Fruit fly (Drosophila melanogaster) whole organism, embryonic: Measurements from ENCODE around the gene CG5687.

Experiments
- Aef1 ChIP-seq: fragments of 200-800 bp; sonication (Bioruptor generic); IDR thresholded peaks from 3 replicates; pipeline ENCODE4 v1.3.6; 2022; ENCODE audit warnings: missing biosample characterization, missing genetic modification characterization
- B-H2 ChIP-seq: fragments of 200-800 bp; sonication (Bioruptor generic); optimal IDR thresholded peaks from 2 replicates; lab custom pipeline; 2018; ENCODE audit warnings: missing biosample characterization, mild to moderate bottlenecking, missing genetic modification characterization
- CG10321 ChIP-seq: fragments of 200-800 bp; sonication (Bioruptor generic); IDR thresholded peaks from 2 replicates; pipeline ENCODE4 v1.3.6; 2022; ENCODE audit warnings: missing biosample characterization, missing genetic modification characterization
- CG10543 ChIP-seq: fragments of 200-800 bp; sonication (Bioruptor generic); optimal IDR thresholded peaks from 3 replicates; lab custom pipeline; 2017; ENCODE audit warnings: missing biosample characterization, mild to moderate bottlenecking, missing genetic modification characterization, moderate library complexity
- CG10979 ChIP-seq: fragments of 200-800 bp; sonication (Bioruptor generic); optimal IDR thresholded peaks from 2 replicates; lab custom pipeline; 2018; ENCODE audit warnings: missing biosample characterization, mild to moderate bottlenecking, missing genetic modification characterization, moderate library complexity
- CG11695 ChIP-seq: fragments of 200-800 bp; sonication (Bioruptor generic); IDR thresholded peaks from 3 replicates; pipeline ENCODE4 v1.3.6; 2022; ENCODE audit warnings: missing biosample characterization, missing genetic modification characterization
- CG12744 ChIP-seq: fragments of 200-800 bp; sonication (Bioruptor generic); optimal IDR thresholded peaks from 2 replicates; lab custom pipeline; 2016; ENCODE audit warnings: missing biosample characterization, missing genetic modification characterization
- CG14860 ChIP-seq: fragments of 200-800 bp; sonication (Bioruptor generic); IDR thresholded peaks from 3 replicates; pipeline ENCODE4 v1.3.6; 2022; ENCODE audit warnings: missing biosample characterization, missing genetic modification characterization; ENCODE audit not compliant: partially characterized antibody
- CG15011 ChIP-seq: fragments of 200-800 bp; sonication (Bioruptor generic); optimal IDR thresholded peaks from 3 replicates; lab custom pipeline; 2018; ENCODE audit warnings: missing biosample characterization, mild to moderate bottlenecking, missing genetic modification characterization
- CG15601 ChIP-seq: fragments of 200-800 bp; sonication (Bioruptor generic); optimal IDR thresholded peaks from 3 replicates; lab custom pipeline; 2019; ENCODE audit warnings: missing biosample characterization, mild to moderate bottlenecking, missing genetic modification characterization, moderate library complexity
- CG1602 ChIP-seq: fragments of 200-800 bp; sonication (Bioruptor generic); optimal IDR thresholded peaks from 3 replicates; lab custom pipeline; 2016; ENCODE audit warnings: missing biosample characterization, missing genetic modification characterization
- CG17328 ChIP-seq: fragments of 200-800 bp; sonication (Bioruptor generic); IDR thresholded peaks from 2 replicates; pipeline ENCODE4 v1.3.6; 2022; ENCODE audit warnings: missing biosample characterization, missing genetic modification characterization
- CG1792 ChIP-seq: fragments of 200-800 bp; sonication (Bioruptor generic); optimal IDR thresholded peaks from 2 replicates; lab custom pipeline; 2016; ENCODE audit warnings: missing biosample characterization, missing genetic modification characterization
- CG18764 ChIP-seq: fragments of 200-800 bp; sonication (Bioruptor generic); optimal IDR thresholded peaks from 3 replicates; lab custom pipeline; 2016; ENCODE audit warnings: missing biosample characterization, missing genetic modification characterization
- CG32532 ChIP-seq: fragments of 200-800 bp; sonication (Bioruptor generic); IDR thresholded peaks from 2 replicates; pipeline ENCODE4 v1.3.6; 2022; ENCODE audit warnings: missing biosample characterization, missing genetic modification characterization
- CG3281 ChIP-seq: fragments of 200-800 bp; sonication (Bioruptor generic); optimal IDR thresholded peaks from 3 replicates; lab custom pipeline; 2017; ENCODE audit warnings: missing biosample characterization, mild to moderate bottlenecking, missing genetic modification characterization
- CG7372 ChIP-seq: fragments of 200-800 bp; sonication (Bioruptor generic); IDR thresholded peaks from 2 replicates; pipeline ENCODE4 v1.3.6; 2022; ENCODE audit warnings: missing biosample characterization, missing genetic modification characterization
- CG8765 ChIP-seq: fragments of 200-800 bp; sonication (Bioruptor generic); IDR thresholded peaks from 2 replicates; pipeline ENCODE4 v1.3.6; 2022; ENCODE audit warnings: missing biosample characterization, missing genetic modification characterization
- CG8924 ChIP-seq: fragments of 200-800 bp; optimal IDR thresholded peaks from 3 replicates; lab custom pipeline; 2019; ENCODE audit warnings: missing biosample characterization, mild to moderate bottlenecking, missing genetic modification characterization, moderate library complexity
- CG8944 ChIP-seq: fragments of 200-800 bp; sonication (Bioruptor generic); optimal IDR thresholded peaks from 3 replicates; lab custom pipeline; 2016; ENCODE audit warnings: missing biosample characterization, missing genetic modification characterization
- Ets65A ChIP-seq: fragments of 200-800 bp; sonication (Bioruptor generic); peaks from one replicate; lab custom pipeline; 2016; ENCODE audit warnings: missing biosample characterization, missing genetic modification characterization
- H2.0 ChIP-seq: fragments of 200-800 bp; sonication (Bioruptor generic); IDR thresholded peaks from 2 replicates; pipeline ENCODE4 v1.3.6; 2022; ENCODE audit warnings: missing biosample characterization, missing genetic modification characterization
- HLH3B ChIP-seq: fragments of 200-800 bp; sonication (Bioruptor generic); IDR thresholded peaks from 2 replicates; pipeline ENCODE4 v1.3.6; 2022; ENCODE audit warnings: missing biosample characterization, missing genetic modification characterization
- HmgZ ChIP-seq: fragments of 200-800 bp; sonication (Bioruptor generic); optimal IDR thresholded peaks from 2 replicates; lab custom pipeline; 2018; ENCODE audit warnings: missing biosample characterization, mild to moderate bottlenecking, missing genetic modification characterization
- Kr ChIP-seq: fragments of 200-800 bp; sonication (Bioruptor generic); optimal IDR thresholded peaks from 2 replicates; lab custom pipeline; 2017; ENCODE audit warnings: missing biosample characterization, mild to moderate bottlenecking, missing genetic modification characterization
- MBD-R2 ChIP-seq: fragments of 200-800 bp; sonication (Bioruptor generic); IDR thresholded peaks from 2 replicates; pipeline ENCODE4 v1.3.6; 2022; ENCODE audit warnings: missing biosample characterization, missing genetic modification characterization
- PHDP ChIP-seq: fragments of 200-800 bp; sonication (Bioruptor generic); optimal IDR thresholded peaks from 3 replicates; lab custom pipeline; 2018; ENCODE audit warnings: missing biosample characterization, mild to moderate bottlenecking, missing genetic modification characterization, moderate library complexity
- Pdp1 ChIP-seq, 2 experiments: fragments of 200-800 bp; sonication (Bioruptor generic); optimal IDR thresholded peaks; 3 replicates each; lab custom pipeline; 2016; ENCODE audit warnings: missing biosample characterization in 2 of 2, missing genetic modification characterization in 2 of 2, mild to moderate bottlenecking in 1 of 2, moderate library complexity in 1 of 2
- Six4 ChIP-seq: fragments of 200-800 bp; sonication (Bioruptor generic); optimal IDR thresholded peaks from 2 replicates; lab custom pipeline; 2016; ENCODE audit warnings: missing biosample characterization, missing genetic modification characterization
- Spps ChIP-seq: fragments of 200-800 bp; sonication (Bioruptor generic); optimal IDR thresholded peaks from 2 replicates; lab custom pipeline; 2018; ENCODE audit warnings: missing biosample characterization, mild to moderate bottlenecking, missing genetic modification characterization
- Sry-β ChIP-seq: fragments of 200-800 bp; sonication (Bioruptor generic); optimal IDR thresholded peaks from 2 replicates; lab custom pipeline; 2018; ENCODE audit warnings: missing biosample characterization, mild to moderate bottlenecking, missing genetic modification characterization, moderate library complexity
- YL-1 ChIP-seq: fragments of 200-800 bp; sonication (Bioruptor generic); optimal IDR thresholded peaks from 3 replicates; lab custom pipeline; 2017; ENCODE audit warnings: missing biosample characterization, mild to moderate bottlenecking, missing genetic modification characterization
- bcd ChIP-seq: fragments of 200-800 bp; sonication (Bioruptor generic); optimal IDR thresholded peaks from 2 replicates; lab custom pipeline; 2017; ENCODE audit warnings: missing biosample characterization, mild to moderate bottlenecking, missing genetic modification characterization
- chinmo ChIP-seq: fragments of 200-800 bp; sonication (Bioruptor generic); IDR thresholded peaks from 4 replicates; pipeline ENCODE4 v1.3.6; 2022; ENCODE audit warnings: missing biosample characterization, missing genetic modification characterization; ENCODE audit not compliant: partially characterized antibody
- chm ChIP-seq: fragments of 200-800 bp; sonication (Bioruptor generic); IDR thresholded peaks from 2 replicates; pipeline ENCODE4 v1.3.6; 2022; ENCODE audit warnings: missing biosample characterization, missing genetic modification characterization
- croc ChIP-seq: fragments of 200-800 bp; sonication (Bioruptor generic); conservative IDR thresholded peaks from 3 replicates; pipeline ENCODE4 v1.3.6; 2022; ENCODE audit warnings: missing biosample characterization, missing genetic modification characterization
- danr ChIP-seq: fragments of 200-800 bp; sonication (Bioruptor generic); IDR thresholded peaks from 2 replicates; pipeline ENCODE4 v1.3.6; 2022; ENCODE audit warnings: missing biosample characterization, missing genetic modification characterization
- gfzf ChIP-seq: fragments of 200-800 bp; sonication (Bioruptor generic); optimal IDR thresholded peaks from 2 replicates; lab custom pipeline; 2016; ENCODE audit warnings: missing biosample characterization, mild to moderate bottlenecking, missing genetic modification characterization, moderate library complexity
- gsb-n ChIP-seq: fragments of 200-800 bp; sonication (Bioruptor generic); optimal IDR thresholded peaks from 3 replicates; lab custom pipeline; 2018; ENCODE audit warnings: missing biosample characterization, mild to moderate bottlenecking, missing genetic modification characterization
- nau ChIP-seq: fragments of 200-800 bp; sonication (Bioruptor generic); optimal IDR thresholded peaks from 3 replicates; lab custom pipeline; 2017; ENCODE audit warnings: missing biosample characterization, mild to moderate bottlenecking, missing genetic modification characterization, missing genetic modification reagents
- nom ChIP-seq: fragments of 200-800 bp; sonication (Bioruptor generic); optimal IDR thresholded peaks from 2 replicates; lab custom pipeline; 2017; ENCODE audit warnings: missing biosample characterization, missing genetic modification characterization, mild to moderate bottlenecking, moderate library complexity, missing genetic modification reagents
- otp ChIP-seq: fragments of 200-800 bp; sonication (Bioruptor generic); IDR thresholded peaks from 3 replicates; pipeline ENCODE4, ENCODE4 v1.3.6; 2022; ENCODE audit warnings: missing biosample characterization, missing genetic modification characterization
- pan ChIP-seq, 4 experiments: fragments of >200 bp in 3 of 4; fragments of 200-800 bp in 1 of 4; sonication (Bioruptor generic) in 1 of 4; optimal IDR thresholded peaks in 3 of 4; IDR thresholded peaks in 1 of 4; 2 replicates each; pipeline versions ENCODE4 v1.3.6 to Lab custom; 2017 to 2022; ENCODE audit warnings: missing biosample characterization in 2 of 4, missing genetic modification characterization in 2 of 4, mixed read lengths in 1 of 4
- rib ChIP-seq: fragments of 200-800 bp; sonication (Bioruptor generic); IDR thresholded peaks from 2 replicates; pipeline ENCODE4 v1.3.6; 2022; ENCODE audit warnings: missing biosample characterization, missing genetic modification characterization
- scrt ChIP-seq: fragments of 200-800 bp; sonication (Bioruptor generic); optimal IDR thresholded peaks from 2 replicates; lab custom pipeline; 2018; ENCODE audit warnings: missing biosample characterization, mild to moderate bottlenecking, missing genetic modification characterization, moderate library complexity
- seq ChIP-seq: fragments of 200-800 bp; sonication (Bioruptor generic); IDR thresholded peaks from 2 replicates; pipeline ENCODE4 v1.3.6; 2022; ENCODE audit warnings: missing biosample characterization, missing genetic modification characterization
- sob ChIP-seq: fragments of 200-800 bp; sonication (Bioruptor generic); IDR thresholded peaks from 2 replicates; pipeline ENCODE4 v1.3.6; 2022; ENCODE audit warnings: missing biosample characterization, missing genetic modification characterization
- sug ChIP-seq: fragments of 200-800 bp; optimal IDR thresholded peaks from 2 replicates; lab custom pipeline; 2019; ENCODE audit warnings: missing biosample characterization, mild to moderate bottlenecking, missing genetic modification characterization, moderate library complexity
- tna ChIP-seq: fragments of 200-800 bp; sonication (Bioruptor generic); IDR thresholded peaks from 2 replicates; pipeline ENCODE4 v1.3.6; 2022; ENCODE audit warnings: missing biosample characterization, missing genetic modification characterization; ENCODE audit not compliant: partially characterized antibody
- ttk ChIP-seq: fragments of 200-800 bp; sonication (Bioruptor generic); IDR thresholded peaks from 2 replicates; pipeline ENCODE4 v2.1.2; 2022; ENCODE audit warnings: missing biosample characterization, missing genetic modification characterization

Gene CG5687

dm6 chr3L:1964599-1965143, 25.8 kb upstream of the CG5687 start:
- TF ChIP-seq chinmo (GFP tag; lab: Robert Waterston, UW) (no peak), nau (no peak), CG10979 (tag; lab: Kevin White, UChicago) (no peak), Pdp1 (GFP tag; optimal IDR thresholded peaks at IDR 0.05; lab: Kevin White, UChicago) (peak in 1 of 2 experiments; percentile 90), CG10543 (GFP tag; lab: Kevin White, UChicago) (peak; percentile 77), H2.0 (GFP tag; lab: Robert Waterston, UW) (no peak), CG3281 (GFP tag; lab: Kevin White, UChicago) (no peak), CG15601 (tag; lab: Kevin White, UChicago) (no peak), sug (tag; lab: Kevin White, UChicago) (peak; percentile 95), B-H2 (peak; percentile 66), Aef1 (no peak), rib (GFP tag; lab: Robert Waterston, UW) (peak; percentile 15; the same call in 1 of the 2 replicates), CG7372 (no peak), scrt (GFP tag; lab: Kevin White, UChicago) (no peak), CG8924 (no peak), croc (GFP tag; lab: Robert Waterston, UW) (no peak), CG15011 (no peak), gsb-n (tag; lab: Kevin White, UChicago) (no peak), CG10321 (GFP tag; lab: Robert Waterston, UW) (no peak), Ets65A (GFP tag; lab: Kevin White, UChicago) (no peak), MBD-R2 (0 out of 2 replicates have a peak, but pooled peaks have one; percentile 10), CG8944 (no peak), Kr (GFP tag; lab: Kevin White, UChicago) (no peak), Six4 (no peak), danr (no peak), chm (GFP tag; lab: Robert Waterston, UW) (no peak), PHDP (tag; lab: Kevin White, UChicago) (no peak), HmgZ (tag; lab: Kevin White, UChicago) (peak; percentile 10), ttk (no peak), HLH3B (GFP tag; lab: Robert Waterston, UW) (no peak), nom (GFP tag; lab: Kevin White, UChicago) (no peak), CG1792 (GFP tag; lab: Kevin White, UChicago) (no peak), CG17328 (GFP tag; lab: Robert Waterston, UW) (no peak), CG11695 (GFP tag; lab: Robert Waterston, UW) (no peak), YL-1 (no peak), tna (GFP tag; lab: Robert Waterston, UW) (no peak), CG12744 (GFP tag; lab: Kevin White, UChicago) (no peak), Sry-β (GFP tag; lab: Kevin White, UChicago) (no peak), seq (GFP tag; lab: Robert Waterston, UW) (no peak), CG1602 (GFP tag; lab: Kevin White, UChicago) (no peak), sob (no peak), CG14860 (GFP tag; lab: Robert Waterston, UW) (no peak), gfzf (GFP tag; lab: Kevin White, UChicago) (no peak), CG18764 (GFP tag; lab: Kevin White, UChicago) (no peak), pan (optimal IDR thresholded peaks at IDR 0.05; lab: Kevin White, UChicago) (no peak), pan (GFP tag; optimal IDR thresholded peaks at IDR 0.05 in 1 of 2, IDR thresholded peaks at IDR 0.05 in 1 of 2) (no peak), otp (0 out of 3 replicates have a peak, but pooled peaks have one; percentile 37), CG32532 (no peak), CG8765 (no peak), bcd (no peak), Spps (tag; lab: Kevin White, UChicago) (no peak)
